Fruit fly (Drosophila melanogaster): ENCODE results near the gene Gart.

DNA sequence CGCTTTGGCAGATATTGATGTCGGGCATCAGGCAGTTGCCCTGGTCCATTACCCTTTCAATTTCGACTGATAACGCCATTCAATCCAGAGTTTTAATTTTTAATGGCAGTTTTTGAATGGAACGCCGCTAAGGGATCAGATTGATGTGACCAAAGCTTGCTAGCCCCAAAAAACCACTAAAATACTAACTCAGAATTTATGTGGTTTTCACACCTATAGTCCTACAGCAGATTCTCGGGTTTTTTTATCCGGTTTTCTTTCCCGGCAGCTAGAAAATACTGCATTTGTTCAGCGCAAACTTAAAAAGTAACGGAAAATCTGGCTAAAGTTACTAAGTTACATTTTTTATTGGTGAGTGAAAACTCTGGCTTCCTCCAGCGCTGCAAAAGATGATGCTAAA, 42.0 kb upstream of the Gart start, which contains the start of gene Nuf2:
- TF ChIP-seq Sox14 (GFP tag; optimal IDR thresholded peaks at IDR 0.05): no peak
- TF ChIP-seq CG6276 (GFP tag; optimal IDR thresholded peaks at IDR 0.05): no peak
- no peak for TF ChIP-seq CG11902 (GFP tag; optimal IDR thresholded peaks at IDR 0.05)
- TF ChIP-seq CG8319 (GFP tag; optimal IDR thresholded peaks at IDR 0.05): no peak
- TF ChIP-seq CG6792 (GFP tag; optimal IDR thresholded peaks at IDR 0.05): no peak
- TF ChIP-seq spab (GFP tag; optimal IDR thresholded peaks at IDR 0.05): no peak
- TF ChIP-seq CG6163 (GFP tag; IDR thresholded peaks at IDR 0.05): no peak
- TF ChIP-seq CG4318 (GFP tag; optimal IDR thresholded peaks at IDR 0.05): no peak
- TF ChIP-seq OdsH (GFP tag; optimal IDR thresholded peaks at IDR 0.05): no peak
- TF ChIP-seq CG3032 (tag; optimal IDR thresholded peaks at IDR 0.05): no peak
- no peak for TF ChIP-seq Sox102F (GFP tag; optimal IDR thresholded peaks at IDR 0.05)
- TF ChIP-seq CG6854 (GFP tag; optimal IDR thresholded peaks at IDR 0.05): no peak
- TF ChIP-seq acj6 (GFP tag; optimal IDR thresholded peaks at IDR 0.05): no peak
- TF ChIP-seq CG32006 (GFP tag; optimal IDR thresholded peaks at IDR 0.05): no peak

All from whole organism, prepupa.